Fruit fly (Drosophila melanogaster) whole organism, embryonic: Measurements from ENCODE around the gene LysB.

ENCODE experiments used
- C15 ChIP-seq: fragments of 200-800 bp; sonication (Bioruptor generic); IDR thresholded peaks from 3 replicates; pipeline ENCODE4 v1.3.6; 2022; ENCODE audit warnings: missing biosample characterization, missing genetic modification characterization
- CG10654 ChIP-seq: fragments of 200-800 bp; sonication (Bioruptor generic); optimal IDR thresholded peaks from 2 replicates; lab custom pipeline; 2016; ENCODE audit warnings: missing biosample characterization, missing genetic modification characterization
- CG11504 ChIP-seq: fragments of 200-800 bp; sonication (Bioruptor generic); optimal IDR thresholded peaks from 3 replicates; lab custom pipeline; 2019; ENCODE audit warnings: missing biosample characterization, mild to moderate bottlenecking, missing genetic modification characterization, moderate library complexity
- CG16779 ChIP-seq: fragments of 200-800 bp; sonication (Bioruptor generic); IDR thresholded peaks from 2 replicates; pipeline ENCODE4 v1.3.6; 2022; ENCODE audit warnings: missing biosample characterization, missing genetic modification characterization
- CG16813 ChIP-seq: fragments of 200-800 bp; sonication (Bioruptor generic); IDR thresholded peaks from 3 replicates; pipeline ENCODE4 v1.3.6; 2022; ENCODE audit warnings: missing biosample characterization, missing genetic modification characterization; ENCODE audit not compliant: partially characterized antibody
- CG16815 ChIP-seq: fragments of 200-800 bp; sonication (Bioruptor generic); optimal IDR thresholded peaks from 3 replicates; lab custom pipeline; 2017; ENCODE audit warnings: missing biosample characterization, mild to moderate bottlenecking, missing genetic modification characterization
- CG17359 ChIP-seq: fragments of 200-800 bp; sonication (Bioruptor generic); optimal IDR thresholded peaks from 3 replicates; lab custom pipeline; 2018; ENCODE audit warnings: missing biosample characterization, mild to moderate bottlenecking, missing genetic modification characterization, moderate library complexity
- CG2712 ChIP-seq: fragments of 200-800 bp; optimal IDR thresholded peaks from 3 replicates; lab custom pipeline; 2019; ENCODE audit warnings: missing biosample characterization, mild to moderate bottlenecking, missing genetic modification characterization, moderate library complexity
- CG30403 ChIP-seq: fragments of 200-800 bp; sonication (Bioruptor generic); optimal IDR thresholded peaks from 3 replicates; lab custom pipeline; 2016; ENCODE audit warnings: missing biosample characterization, missing genetic modification characterization
- CG31441 ChIP-seq: fragments of 200-800 bp; sonication (Bioruptor generic); IDR thresholded peaks from 2 replicates; pipeline ENCODE4 v1.3.6; 2022; ENCODE audit warnings: missing biosample characterization, missing genetic modification characterization
- CG3838 ChIP-seq: fragments of 200-800 bp; sonication (Bioruptor generic); optimal IDR thresholded peaks from 3 replicates; lab custom pipeline; 2016; ENCODE audit warnings: missing biosample characterization, missing genetic modification characterization
- CG3995 ChIP-seq: fragments of 200-800 bp; sonication (Bioruptor generic); optimal IDR thresholded peaks from 3 replicates; lab custom pipeline; 2016; ENCODE audit warnings: missing biosample characterization, missing genetic modification characterization
- CG4820 ChIP-seq: fragments of 200-800 bp; sonication (Bioruptor generic); optimal IDR thresholded peaks from 3 replicates; lab custom pipeline; 2016; ENCODE audit warnings: missing biosample characterization, missing genetic modification characterization
- CG7556 ChIP-seq: fragments of 200-800 bp; sonication (Bioruptor generic); optimal IDR thresholded peaks from 2 replicates; lab custom pipeline; 2017; ENCODE audit warnings: missing biosample characterization, mild to moderate bottlenecking, missing genetic modification characterization
- CG9437 ChIP-seq: fragments of 200-800 bp; sonication (Bioruptor generic); optimal IDR thresholded peaks from 2 replicates; lab custom pipeline; 2018; ENCODE audit warnings: missing biosample characterization, mild to moderate bottlenecking, missing genetic modification characterization
- CTCF ChIP-seq: fragments of 200-800 bp; sonication (Bioruptor generic); optimal IDR thresholded peaks from 2 replicates; lab custom pipeline; 2017; ENCODE audit warnings: missing biosample characterization, mild to moderate bottlenecking, missing genetic modification characterization, moderate library complexity
- CrebB ChIP-seq: fragments of 200-800 bp; sonication (Bioruptor generic); optimal IDR thresholded peaks from 3 replicates; lab custom pipeline; 2018; ENCODE audit warnings: missing biosample characterization, mild to moderate bottlenecking, missing genetic modification characterization
- D19B ChIP-seq: fragments of 200-800 bp; sonication (Bioruptor generic); optimal IDR thresholded peaks from 2 replicates; lab custom pipeline; 2017; ENCODE audit warnings: missing biosample characterization, mild to moderate bottlenecking, missing genetic modification characterization
- Dbx ChIP-seq: fragments of 200-800 bp; sonication (Bioruptor generic); IDR thresholded peaks from 3 replicates; pipeline ENCODE4 v1.3.6; 2022; ENCODE audit warnings: missing biosample characterization, missing genetic modification characterization
- Fer2 ChIP-seq: fragments of 200-800 bp; sonication (Bioruptor generic); optimal IDR thresholded peaks from 2 replicates; lab custom pipeline; 2018; ENCODE audit warnings: missing biosample characterization, mild to moderate bottlenecking, missing genetic modification characterization, moderate library complexity
- Gsc ChIP-seq: fragments of 200-800 bp; sonication (Bioruptor generic); IDR thresholded peaks from 2 replicates; pipeline ENCODE4 v1.3.6; 2022; ENCODE audit warnings: missing biosample characterization, missing genetic modification characterization
- HmgD ChIP-seq: fragments of 200-800 bp; sonication (Bioruptor generic); optimal IDR thresholded peaks from 3 replicates; lab custom pipeline; 2016; ENCODE audit warnings: missing biosample characterization, missing genetic modification characterization
- Hmr ChIP-seq: fragments of 200-800 bp; sonication (Bioruptor generic); optimal IDR thresholded peaks from 3 replicates; lab custom pipeline; 2017; ENCODE audit warnings: mild to moderate bottlenecking, missing biosample characterization, missing genetic modification reagents, missing genetic modification characterization
- MESR4 ChIP-seq: fragments of 200-800 bp; sonication (Bioruptor generic); optimal IDR thresholded peaks from 2 replicates; lab custom pipeline; 2018; ENCODE audit warnings: missing biosample characterization, mild to moderate bottlenecking, missing genetic modification characterization, moderate library complexity
- Sry-δ ChIP-seq: fragments of 200-800 bp; sonication (Bioruptor generic); optimal IDR thresholded peaks from 2 replicates; lab custom pipeline; 2016; ENCODE audit warnings: missing biosample characterization, missing genetic modification characterization
- ac ChIP-seq: fragments of 200-800 bp; sonication (Bioruptor generic); optimal IDR thresholded peaks from 3 replicates; lab custom pipeline; 2017; ENCODE audit warnings: missing biosample characterization, mild to moderate bottlenecking, missing genetic modification characterization
- chif ChIP-seq, 2 experiments: fragments of 200-800 bp; sonication (Bioruptor generic); optimal IDR thresholded peaks; 3 replicates each; lab custom pipeline; 2016; ENCODE audit warnings: missing biosample characterization in 2 of 2, missing genetic modification characterization in 2 of 2
- chm ChIP-seq: fragments of 200-800 bp; sonication (Bioruptor generic); IDR thresholded peaks from 2 replicates; pipeline ENCODE4 v1.3.6; 2022; ENCODE audit warnings: missing biosample characterization, missing genetic modification characterization
- danr ChIP-seq: fragments of 200-800 bp; sonication (Bioruptor generic); IDR thresholded peaks from 2 replicates; pipeline ENCODE4 v1.3.6; 2022; ENCODE audit warnings: missing biosample characterization, missing genetic modification characterization
- en ChIP-seq: fragments of 200-800 bp; sonication (Bioruptor generic); optimal IDR thresholded peaks from 2 replicates; lab custom pipeline; 2016; ENCODE audit warnings: missing biosample characterization, missing genetic modification characterization
- fd102C ChIP-seq: fragments of 200-800 bp; sonication (Bioruptor generic); optimal IDR thresholded peaks from 2 replicates; lab custom pipeline; 2018; ENCODE audit warnings: missing biosample characterization, mild to moderate bottlenecking, missing genetic modification characterization, moderate library complexity
- gt ChIP-seq: fragments of 200-800 bp; sonication (Bioruptor generic); IDR thresholded peaks from 2 replicates; pipeline ENCODE4 v1.3.6; 2022; ENCODE audit warnings: missing biosample characterization, missing genetic modification characterization
- insv ChIP-seq, 2 experiments: fragments of 200-800 bp; sonication (Bioruptor generic); optimal IDR thresholded peaks; 3 replicates each; lab custom pipeline; 2016 to 2018; ENCODE audit warnings: missing biosample characterization in 2 of 2, missing genetic modification characterization in 2 of 2
- ken ChIP-seq: fragments of 200-800 bp; sonication (Bioruptor generic); IDR thresholded peaks from 3 replicates; pipeline ENCODE4 v1.3.6; 2022; ENCODE audit warnings: missing biosample characterization, missing genetic modification characterization
- knrl ChIP-seq: fragments of 200-800 bp; sonication (Bioruptor generic); IDR thresholded peaks from 3 replicates; pipeline ENCODE4 v1.3.6; 2022; ENCODE audit warnings: missing biosample characterization, missing genetic modification characterization; ENCODE audit not compliant: partially characterized antibody
- lilli ChIP-seq: fragments of 200-800 bp; sonication (Bioruptor generic); optimal IDR thresholded peaks from 3 replicates; lab custom pipeline; 2016; ENCODE audit warnings: missing biosample characterization, missing genetic modification characterization
- lola ChIP-seq, 3 experiments: fragments of >200 bp in 2 of 3; fragments of 200-800 bp in 1 of 3; sonication (Bioruptor generic) in 1 of 3; optimal IDR thresholded peaks; 2 replicates each; lab custom pipeline; 2017 to 2019; ENCODE audit warnings: missing biosample characterization in 3 of 3, missing genetic modification characterization in 3 of 3, mild to moderate bottlenecking in 1 of 3, moderate library complexity in 1 of 3
- mirr ChIP-seq: fragments of 200-800 bp; sonication (Bioruptor generic); optimal IDR thresholded peaks from 3 replicates; lab custom pipeline; 2018; ENCODE audit warnings: missing biosample characterization, mild to moderate bottlenecking, missing genetic modification characterization
- p53 ChIP-seq: fragments of 200-800 bp; sonication (Bioruptor generic); optimal IDR thresholded peaks from 2 replicates; lab custom pipeline; 2016; ENCODE audit warnings: missing biosample characterization, missing genetic modification characterization
- rib ChIP-seq: fragments of 200-800 bp; sonication (Bioruptor generic); IDR thresholded peaks from 2 replicates; pipeline ENCODE4 v1.3.6; 2022; ENCODE audit warnings: missing biosample characterization, missing genetic modification characterization
- slp2 ChIP-seq: fragments of 200-800 bp; sonication (Bioruptor generic); optimal IDR thresholded peaks from 2 replicates; lab custom pipeline; 2016; ENCODE audit warnings: missing biosample characterization, missing genetic modification characterization
- sna ChIP-seq: fragments of 200-800 bp; sonication (Bioruptor generic); IDR thresholded peaks from 2 replicates; pipeline ENCODE4 v1.3.6; 2022; ENCODE audit warnings: missing biosample characterization, missing genetic modification characterization; ENCODE audit not compliant: partially characterized antibody
- tap ChIP-seq: fragments of 200-800 bp; optimal IDR thresholded peaks from 3 replicates; lab custom pipeline; 2019; ENCODE audit warnings: missing biosample characterization, mild to moderate bottlenecking, missing genetic modification characterization, moderate library complexity
- tin ChIP-seq: fragments of 200-800 bp; sonication (Bioruptor generic); optimal IDR thresholded peaks from 3 replicates; lab custom pipeline; 2016; ENCODE audit warnings: missing biosample characterization, missing genetic modification characterization
- tna ChIP-seq: fragments of 200-800 bp; sonication (Bioruptor generic); IDR thresholded peaks from 2 replicates; pipeline ENCODE4 v1.3.6; 2022; ENCODE audit warnings: missing biosample characterization, missing genetic modification characterization; ENCODE audit not compliant: partially characterized antibody
- toy ChIP-seq: fragments of 200-800 bp; sonication (Bioruptor generic); IDR thresholded peaks from 2 replicates; pipeline ENCODE4 v1.3.6; 2022; ENCODE audit warnings: missing biosample characterization, missing genetic modification characterization
- trem ChIP-seq: fragments of 200-800 bp; optimal IDR thresholded peaks from 3 replicates; lab custom pipeline; 2019; ENCODE audit warnings: missing biosample characterization, mild to moderate bottlenecking, missing genetic modification characterization, moderate library complexity
- vnd ChIP-seq: fragments of 200-800 bp; sonication (Bioruptor generic); IDR thresholded peaks from 3 replicates; pipeline ENCODE4 v1.3.6; 2022; ENCODE audit warnings: missing biosample characterization, missing genetic modification characterization; ENCODE audit not compliant: partially characterized antibody
- vvl ChIP-seq: fragments of 200-800 bp; sonication (Bioruptor generic); IDR thresholded peaks from 2 replicates; pipeline ENCODE4 v1.3.6; 2022; ENCODE audit warnings: missing biosample characterization, missing genetic modification characterization
- yki ChIP-seq: fragments of >200 bp; optimal IDR thresholded peaks from 3 replicates; lab custom pipeline; 2018
- z ChIP-seq: fragments of 200-800 bp; sonication (Bioruptor generic); IDR thresholded peaks from 3 replicates; pipeline ENCODE4 v1.3.6; 2022; ENCODE audit warnings: missing biosample characterization, missing genetic modification characterization

Gene LysB

dm6 chr3L:1193123-1193844, 13.9 kb upstream of the LysB start, which contains the start of gene Trhn (continued):
- no peak for TF ChIP-seq CG4820
- TF ChIP-seq CG9437: no peak
- no peak for TF ChIP-seq MESR4
- no peak for TF ChIP-seq Hmr (GFP tag; lab: Kevin White, UChicago)
- no peak for TF ChIP-seq chif (GFP tag; optimal IDR thresholded peaks at IDR 0.05; lab: Kevin White, UChicago)
- TF ChIP-seq toy (GFP tag; lab: Robert Waterston, UW): no peak
- TF ChIP-seq CG7556: peak; percentile 16
- TF ChIP-seq rib (GFP tag; lab: Robert Waterston, UW): no peak
- no peak for TF ChIP-seq D19B (GFP tag; lab: Kevin White, UChicago)
- no peak for TF ChIP-seq trem (tag; lab: Kevin White, UChicago)
- TF ChIP-seq tap: peak; percentile 18
- no peak for TF ChIP-seq danr (GFP tag; lab: Robert Waterston, UW)
- TF ChIP-seq fd102C: no peak
- no peak for TF ChIP-seq lilli (GFP tag; lab: Kevin White, UChicago)
- no peak for TF ChIP-seq HmgD (GFP tag; lab: Kevin White, UChicago)
- TF ChIP-seq slp2 (GFP tag; lab: Kevin White, UChicago): no peak
- TF ChIP-seq chm: no peak
- no peak for TF ChIP-seq CG3995 (GFP tag; lab: Kevin White, UChicago)
- no peak for TF ChIP-seq Gsc (GFP tag; lab: Robert Waterston, UW)
- peak; percentile 34 for TF ChIP-seq CG2712 (tag; lab: Kevin White, UChicago)
- TF ChIP-seq Fer2: no peak
- TF ChIP-seq CG17359 (tag; lab: Kevin White, UChicago): peak; percentile 36
- no peak for TF ChIP-seq gt (GFP tag; lab: Robert Waterston, UW)
- no peak for TF ChIP-seq vnd (GFP tag; lab: Robert Waterston, UW)
- no peak for TF ChIP-seq p53 (GFP tag; lab: Kevin White, UChicago)
- TF ChIP-seq tin (GFP tag; lab: Kevin White, UChicago): no peak
- TF ChIP-seq tna (GFP tag; lab: Robert Waterston, UW): no peak
- TF ChIP-seq knrl (GFP tag; lab: Robert Waterston, UW): no peak
- no peak for TF ChIP-seq CrebB (tag; lab: Kevin White, UChicago)
- TF ChIP-seq CG30403: no peak
- TF ChIP-seq Sry-δ (GFP tag; lab: Kevin White, UChicago): no peak
- no peak for TF ChIP-seq CG10654 (GFP tag; lab: Kevin White, UChicago)
- no peak for TF ChIP-seq Dbx (GFP tag; lab: Robert Waterston, UW)
- TF ChIP-seq mirr (GFP tag; lab: Kevin White, UChicago): no peak
- TF ChIP-seq ac (GFP tag; lab: Kevin White, UChicago): no peak
- no peak for TF ChIP-seq z (GFP tag; lab: Robert Waterston, UW)
- no peak for TF ChIP-seq en
- TF ChIP-seq C15: no peak
- peak; percentile 21; the same call in 1 of the 2 replicates for TF ChIP-seq vvl (GFP tag; lab: Robert Waterston, UW)
- TF ChIP-seq lola (GFP tag; optimal IDR thresholded peaks at IDR 0.05; lab: Kevin White, UChicago): no peak
- no peak for TF ChIP-seq CTCF (GFP tag; lab: Kevin White, UChicago)
- no peak for TF ChIP-seq yki (lab: Kevin White, UChicago)
- no peak for TF ChIP-seq CG3838 (GFP tag; lab: Kevin White, UChicago)
- TF ChIP-seq sna (GFP tag; lab: Robert Waterston, UW): no peak
- TF ChIP-seq insv (GFP tag; optimal IDR thresholded peaks at IDR 0.05; lab: Kevin White, UChicago): no peak
- TF ChIP-seq CG31441: 0 out of 2 replicates have a peak, but pooled peaks have one; percentile 23
- no peak for TF ChIP-seq CG16815 (GFP tag; lab: Kevin White, UChicago)
- TF ChIP-seq ken (GFP tag; lab: Robert Waterston, UW): no peak
- no peak for TF ChIP-seq CG16779 (GFP tag; lab: Robert Waterston, UW)
- no peak for TF ChIP-seq CG16813 (GFP tag; lab: Robert Waterston, UW)
- TF ChIP-seq CG11504 (tag; lab: Kevin White, UChicago): peak; percentile 53
